Fruit fly (Drosophila melanogaster): ENCODE measurements around the gene Eip74EF.

Gene Eip74EF

dm6 chr3L:17513893-17514616 lies 105.1 kb downstream of the Eip74EF start, which contains the start of the genes U4-U6-60K and CG7564 (continued):
- TF ChIP-seq fd64A (GFP tag; optimal IDR thresholded peaks at IDR 0.05): no peak
- peak; percentile 42 for TF ChIP-seq CG17385 (GFP tag; optimal IDR thresholded peaks at IDR 0.05)
- peak; percentile 40; the same call in 1 of the 2 replicates for TF ChIP-seq CG31224 (GFP tag; IDR thresholded peaks at IDR 0.05)
- TF ChIP-seq bsh (GFP tag; optimal IDR thresholded peaks at IDR 0.05): peak in 1 of 2 experiments; percentile 8
- peak; percentile 59; the same call in 2 of the 3 replicates for TF ChIP-seq ase (GFP tag; IDR thresholded peaks at IDR 0.05)
- peak; percentile 10; the same call in 2 of the 3 replicates for TF ChIP-seq Aef1 (GFP tag; IDR thresholded peaks at IDR 0.05)
- TF ChIP-seq D19A (tag; optimal IDR thresholded peaks at IDR 0.05): no peak
- TF ChIP-seq bcd (GFP tag; optimal IDR thresholded peaks at IDR 0.05): peak; percentile 81
- peak; percentile 54 for TF ChIP-seq vvl (GFP tag; IDR thresholded peaks at IDR 0.05)
- TF ChIP-seq pzg (GFP tag; optimal IDR thresholded peaks at IDR 0.05): peak; percentile 53
- TF ChIP-seq sens (GFP tag): peak; percentile 90
- TF ChIP-seq slp2 (GFP tag; optimal IDR thresholded peaks at IDR 0.05): peak; percentile 22
- no peak for TF ChIP-seq prd (optimal IDR thresholded peaks at IDR 0.05)
- peak; percentile 58; the same call in 2 of the 3 replicates for TF ChIP-seq prd (GFP tag; IDR thresholded peaks at IDR 0.05)
- TF ChIP-seq zfh2 (GFP tag; optimal IDR thresholded peaks at IDR 0.05): peak; percentile 81
- no peak for TF ChIP-seq CG15269 (tag; optimal IDR thresholded peaks at IDR 0.05)
- peak; percentile 77 for TF ChIP-seq slbo (GFP tag; IDR thresholded peaks at IDR 0.05)
- TF ChIP-seq sug (tag; optimal IDR thresholded peaks at IDR 0.05): peak; percentile 74
- TF ChIP-seq CG8924 (tag; optimal IDR thresholded peaks at IDR 0.05): peak; percentile 65
- peak; percentile 90 for TF ChIP-seq Sin3A (optimal IDR thresholded peaks at IDR 0.05)

- TF ChIP-seq CG34422 (GFP tag; IDR thresholded peaks at IDR 0.05): peak; percentile 75; the same call in 1 of the 3 replicates
- peak; percentile 61 for TF ChIP-seq MESR4 (GFP tag; optimal IDR thresholded peaks at IDR 0.05)
- TF ChIP-seq pfk (GFP tag; optimal IDR thresholded peaks at IDR 0.05): peak; percentile 74
- peak; percentile 98 for TF ChIP-seq CG4360 (GFP tag; IDR thresholded peaks at IDR 0.05)
- peak; percentile 75 for TF ChIP-seq MBD-R2 (GFP tag; IDR thresholded peaks at IDR 0.05)
- no peak for TF ChIP-seq CG2116 (GFP tag; optimal IDR thresholded peaks at IDR 0.05)
Measured at dm6 chr3L:17513492-17513891, 105.6 kb downstream of the Eip74EF start.
